Worm (Caenorhabditis elegans) whole organism, young adult: Measurements from ENCODE around the gene ins-15.

Experiments used
- madf-3 ChIP-seq: fragments of 200-800 bp; sonication (Bioruptor generic); IDR thresholded peaks from 2 replicates; pipeline ENCODE4 v1.3.6; 2022; ENCODE audit warnings: missing genetic modification reagents, missing genetic modification characterization, missing compliant biosample characterization
- madf-6 ChIP-seq: fragments of 200-800 bp; sonication (Bioruptor generic); IDR thresholded peaks from 2 replicates; pipeline ENCODE4 v1.3.6; 2022; ENCODE audit warnings: missing genetic modification reagents, missing genetic modification characterization, missing compliant biosample characterization
- nfya-1 ChIP-seq: sonication (generic microtip); optimal IDR thresholded peaks from 2 replicates; lab custom pipeline; 2017; ENCODE audit warnings: antibody characterized with exemption, missing compliant biosample characterization, missing genetic modification characterization, borderline replicate concordance; ENCODE audit not compliant: insufficient read depth

DNA sequence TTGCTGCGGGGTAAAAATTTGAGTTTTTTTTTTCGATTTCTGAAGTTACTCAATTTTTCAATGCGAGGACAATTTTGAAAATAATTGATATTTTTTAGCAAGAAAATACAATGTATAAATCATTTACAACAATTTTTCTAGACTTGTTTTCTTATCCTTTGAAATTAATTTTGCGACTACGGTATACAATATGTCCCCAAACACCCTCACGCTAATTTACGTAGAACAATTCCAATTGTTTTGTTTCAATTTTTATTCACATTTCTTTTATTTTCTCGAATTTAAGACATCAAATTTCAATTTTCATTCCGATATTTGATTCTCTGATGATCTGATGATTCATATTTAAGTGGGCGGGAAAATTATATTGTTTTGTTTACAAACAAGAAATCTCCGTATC lies 37.4 kb upstream of the ins-15 start:
- TF ChIP-seq nfya-1 (tag; lab: Kevin White, UChicago) = no peak
- peak; percentile 91 for TF ChIP-seq madf-6 (GFP tag; lab: Robert Waterston, UW)
- TF ChIP-seq madf-3 (GFP tag; lab: Robert Waterston, UW) = no peak
